Worm (Caenorhabditis elegans): Measurements from ENCODE around the gene csq-1.

The csq-1 gene

DNA sequence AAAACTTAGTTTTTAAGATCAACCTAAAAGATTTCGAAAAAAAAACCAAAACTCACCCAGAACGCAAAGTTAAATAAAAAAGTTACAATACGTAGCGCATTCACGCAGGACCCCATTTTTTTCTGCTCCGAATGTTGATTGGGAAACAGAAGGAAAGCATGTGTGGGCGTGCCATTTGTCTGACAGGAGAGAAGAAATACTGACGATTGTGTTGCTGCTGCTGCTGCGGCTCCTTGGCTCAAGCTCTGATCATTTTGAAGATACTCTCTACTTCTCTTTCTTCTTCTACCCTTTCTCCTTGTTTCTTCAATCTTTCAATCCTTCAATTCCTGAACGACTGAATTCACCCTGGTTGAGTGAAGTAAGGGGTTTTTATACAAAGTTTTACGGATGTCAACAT lies 44.6 kb downstream of the csq-1 start, which contains the start of gene tsp-8:
Gene tsp-8, minus strand, starts transcription at position 185 of the 400 bp plus-strand sequence.
- TF ChIP-seq ceh-30 (tag; optimal IDR thresholded peaks at IDR 0.05) (no peak), ceh-18 (tag; optimal IDR thresholded peaks at IDR 0.05) (peak; percentile 6)

DNA sequence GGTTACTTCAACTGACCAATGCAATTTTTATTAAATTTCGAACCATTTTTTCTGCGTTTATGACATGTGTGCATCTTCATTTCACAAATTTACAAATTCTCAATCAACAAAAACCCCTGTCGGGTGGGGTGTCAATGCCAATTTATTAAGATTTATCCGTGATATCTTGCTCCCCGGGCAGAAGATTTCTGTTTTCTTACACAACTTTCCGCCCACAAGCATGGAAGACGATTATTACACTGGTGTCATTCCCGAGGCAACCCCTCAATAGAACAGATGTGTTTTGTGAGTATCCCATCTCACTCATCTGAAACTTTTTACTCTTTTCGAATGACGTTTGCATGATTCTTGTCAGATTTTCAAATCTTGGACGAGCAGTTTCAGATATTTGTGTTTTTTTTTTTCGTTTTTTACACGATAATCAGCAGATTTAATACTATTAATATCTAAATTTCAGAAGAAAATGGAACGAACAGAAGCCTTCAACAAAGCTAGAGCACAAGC lies 47.2 kb downstream of the csq-1 start, which contains the start of gene F33C8.4:
Gene F33C8.4, plus strand, starts transcription at position 454 of the 504 bp plus-strand sequence.
- TF ChIP-seq ama-1 (optimal IDR thresholded peaks at IDR 0.05) (no peak), F13H6.1 (tag; optimal IDR thresholded peaks at IDR 0.05) (no peak), elt-2 (tag; optimal IDR thresholded peaks at IDR 0.05) (no peak), gmeb-2 (tag; optimal IDR thresholded peaks at IDR 0.05) (no peak), ceh-9 (tag; optimal IDR thresholded peaks at IDR 0.05) (no peak), ceh-18 (tag; optimal IDR thresholded peaks at IDR 0.05) (peak; percentile 49), hlh-13 (GFP tag; optimal IDR thresholded peaks at IDR 0.05) (no peak)

DNA sequence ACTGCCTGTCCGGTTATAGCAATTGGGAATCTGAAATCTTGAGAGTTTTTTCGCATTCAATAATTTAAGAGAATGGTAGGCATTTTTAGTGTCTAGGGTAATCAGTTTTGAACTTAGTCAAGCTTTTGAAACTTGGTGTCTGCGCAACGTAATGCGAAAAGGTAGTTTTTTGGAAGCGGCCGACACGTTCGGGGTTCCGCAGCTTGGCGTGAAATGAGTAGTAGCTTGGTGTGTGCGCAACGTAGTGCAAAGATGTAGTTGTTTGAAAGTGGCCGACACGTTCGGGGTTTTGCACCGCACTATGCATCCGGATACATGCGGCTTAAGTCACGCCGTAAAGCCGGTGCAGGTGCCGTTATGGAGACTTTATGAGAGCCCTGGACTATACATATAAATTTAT lies 51.5 kb downstream of the csq-1 start:
- TF ChIP-seq C08G9.2 (tag; optimal IDR thresholded peaks at IDR 0.05) (no peak), C38D4.7 (GFP tag; optimal IDR thresholded peaks at IDR 0.05) (no peak), F13H6.1 (tag; optimal IDR thresholded peaks at IDR 0.05) (no peak), pax-1 (tag; optimal IDR thresholded peaks at IDR 0.05) (no peak)

DNA sequence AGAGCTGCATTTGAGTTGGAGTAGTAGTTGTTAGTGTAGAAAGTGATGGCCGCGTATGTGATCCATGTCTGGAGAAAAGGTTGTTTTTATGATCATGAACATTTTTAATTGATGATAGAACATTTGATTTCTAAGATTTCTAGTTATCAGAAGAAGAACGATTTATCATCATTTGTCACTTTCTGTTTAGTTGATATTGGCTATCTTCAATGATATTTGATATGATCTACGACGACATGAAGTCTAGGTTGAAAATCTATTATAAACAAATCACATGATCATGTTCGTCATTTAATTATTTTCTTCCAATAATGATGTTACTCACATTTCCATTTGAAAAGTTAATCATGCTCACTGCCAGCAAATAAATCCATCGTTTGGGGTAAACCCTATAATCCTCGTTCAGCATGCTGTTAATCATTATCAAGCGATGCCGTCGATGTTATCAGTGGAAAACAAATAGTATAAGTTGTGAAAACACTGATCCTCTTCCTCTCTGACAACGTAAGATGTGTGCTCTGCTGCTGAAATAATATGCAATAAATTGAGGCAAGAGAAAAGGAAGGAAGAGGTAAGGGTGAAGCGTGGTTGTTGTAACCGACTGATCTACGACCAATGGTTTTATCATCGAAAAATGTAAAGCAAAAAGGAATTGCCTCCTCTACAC lies 52.4 kb downstream of the csq-1 start:
- TF ChIP-seq dmd-4 (tag; optimal IDR thresholded peaks at IDR 0.05; ENCODE audit: borderline replicate concordance) (no peak), unc-42 (tag; optimal IDR thresholded peaks at IDR 0.05) (no peak), ceh-24 (tag; optimal IDR thresholded peaks at IDR 0.05) (no peak), ceh-9 (tag; optimal IDR thresholded peaks at IDR 0.05) (no peak), hlh-6 (tag; optimal IDR thresholded peaks at IDR 0.05) (no peak), hlh-30 (tag; optimal IDR thresholded peaks at IDR 0.05; ENCODE audit: insufficient read depth) (no peak), T23F11.4 (GFP tag; optimal IDR thresholded peaks at IDR 0.05) (no peak), tbx-2 (tag; optimal IDR thresholded peaks at IDR 0.05) (no peak), elt-4 (tag; optimal IDR thresholded peaks at IDR 0.05) (no peak)

DNA sequence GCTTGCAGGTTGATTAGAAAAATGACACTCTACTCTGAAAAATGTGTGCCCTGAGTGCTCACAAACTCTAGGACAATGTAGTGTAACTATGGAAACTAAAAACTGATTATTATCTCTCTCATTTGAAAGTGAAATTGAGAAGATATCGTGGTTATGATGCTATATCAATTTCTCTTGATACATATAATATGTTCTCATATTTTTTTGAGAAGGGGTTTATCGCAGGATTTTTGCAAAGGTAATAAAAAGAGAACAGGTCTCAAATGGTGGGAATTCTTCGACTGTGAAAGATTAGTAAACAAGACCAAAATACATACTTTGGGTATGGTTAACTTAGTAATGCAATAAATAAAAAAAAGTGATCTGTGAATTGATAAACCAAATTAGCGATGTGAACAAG lies 52.9 kb downstream of the csq-1 start:
- TF ChIP-seq ceh-18 (tag; optimal IDR thresholded peaks at IDR 0.05) (no peak), nhr-232 (tag; optimal IDR thresholded peaks at IDR 0.05) (no peak), fkh-6 (tag; optimal IDR thresholded peaks at IDR 0.05) (no peak), unc-42 (tag; optimal IDR thresholded peaks at IDR 0.05) (no peak), lin-11 (tag; optimal IDR thresholded peaks at IDR 0.05) (no peak), nhr-11 (tag; optimal IDR thresholded peaks at IDR 0.05) (no peak), unc-86 (tag; optimal IDR thresholded peaks at IDR 0.05) (no peak), che-1 (tag; optimal IDR thresholded peaks at IDR 0.05) (no peak), npax-4 (tag; optimal IDR thresholded peaks at IDR 0.05) (no peak), hlh-30 (tag; optimal IDR thresholded peaks at IDR 0.05; ENCODE audit: insufficient read depth) (no peak), ztf-16 (tag; optimal IDR thresholded peaks at IDR 0.05) (no peak), ama-1 (optimal IDR thresholded peaks at IDR 0.05) (no peak), fkh-10 (GFP tag; optimal IDR thresholded peaks at IDR 0.05) (no peak), ceh-31 (tag; optimal IDR thresholded peaks at IDR 0.05) (no peak), ceh-24 (tag; optimal IDR thresholded peaks at IDR 0.05) (no peak)
